Fruit fly (Drosophila melanogaster): ENCODE results near the gene Cyp4s3.

dm6 chrX:15082681-15083080 is 33.7 kb downstream of the Cyp4s3 start, which contains the start of gene CG33178:
- TF ChIP-seq fd96Cb (tag; optimal IDR thresholded peaks at IDR 0.05) (no peak), CG13775 (GFP tag; optimal IDR thresholded peaks at IDR 0.05) (no peak), CG11456 (GFP tag; IDR thresholded peaks at IDR 0.05) (no peak), ci (GFP tag; IDR thresholded peaks at IDR 0.05) (0 out of 3 replicates have a peak, but pooled peaks have one; percentile 6), Six4 (GFP tag; optimal IDR thresholded peaks at IDR 0.05) (no peak), jing (GFP tag; optimal IDR thresholded peaks at IDR 0.05) (no peak), amos (GFP tag; IDR thresholded peaks at IDR 0.05; ENCODE audit: partially characterized antibody) (no peak)

Measured in whole organism, embryonic.